Fruit fly (Drosophila melanogaster) Kc167 (cell line): ENCODE measurements around the gene RtcB.

Experiments
- Sin3A ChIP-seq: fragments of >200 bp; optimal IDR thresholded peaks from 2 replicates; lab custom pipeline; 2018; ENCODE audit warnings: missing external identifiers
- h ChIP-seq: fragments of >200 bp; optimal IDR thresholded peaks from 3 replicates; lab custom pipeline; 2018; ENCODE audit warnings: missing external identifiers

dm6 chr2L:19411966-19412365, 18.5 kb upstream of the RtcB start:
- TF ChIP-seq Sin3A (lab: Kevin White, UChicago) = no peak
- TF ChIP-seq h (lab: Kevin White, UChicago) = no peak
